Fruit fly (Drosophila melanogaster) whole organism, prepupa: ENCODE results near the gene lds.
A peak's percentile ranks its signal among the peaks of the same experiment; 100 is the strongest.

Experiments used
- Blimp-1 ChIP-seq: fragments of 200-800 bp; sonication (Bioruptor generic); optimal IDR thresholded peaks from 3 replicates; lab custom pipeline; 2017; ENCODE audit warnings: missing biosample characterization, missing genetic modification characterization, mild to moderate bottlenecking, moderate library complexity, missing genetic modification reagents
- CG10669 ChIP-seq: fragments of 200-800 bp; sonication (Bioruptor generic); optimal IDR thresholded peaks from 3 replicates; lab custom pipeline; 2018; ENCODE audit warnings: missing biosample characterization, mild to moderate bottlenecking, missing genetic modification characterization, moderate library complexity
- CG11294 ChIP-seq: fragments of 200-800 bp; sonication (Bioruptor generic); IDR thresholded peaks from 2 replicates; pipeline ENCODE4 v1.3.6; 2022; ENCODE audit warnings: missing biosample characterization, missing genetic modification characterization
- CG11762 ChIP-seq: fragments of 200-800 bp; sonication (Bioruptor generic); optimal IDR thresholded peaks from 3 replicates; lab custom pipeline; 2016; ENCODE audit warnings: missing biosample characterization, missing genetic modification characterization; ENCODE audit not compliant: insufficient read depth
- CG11902 ChIP-seq: fragments of 200-800 bp; sonication (Bioruptor generic); optimal IDR thresholded peaks from 3 replicates; lab custom pipeline; 2016; ENCODE audit warnings: missing biosample characterization, missing genetic modification characterization
- CG15336 ChIP-seq: fragments of 200-800 bp; sonication (Bioruptor generic); IDR thresholded peaks from 2 replicates; pipeline ENCODE4 v1.3.6; 2022; ENCODE audit warnings: missing biosample characterization, missing genetic modification characterization
- CG1621 ChIP-seq: fragments of 200-800 bp; sonication (Bioruptor generic); optimal IDR thresholded peaks from 3 replicates; lab custom pipeline; 2018; ENCODE audit warnings: missing biosample characterization, mild to moderate bottlenecking, missing genetic modification characterization
- CG3032 ChIP-seq: fragments of 200-800 bp; optimal IDR thresholded peaks from 2 replicates; lab custom pipeline; 2019; ENCODE audit warnings: missing biosample characterization, mild to moderate bottlenecking, missing genetic modification characterization, moderate library complexity
- CG31627 ChIP-seq: fragments of 200-800 bp; sonication (Bioruptor generic); optimal IDR thresholded peaks from 3 replicates; lab custom pipeline; 2016; ENCODE audit warnings: missing biosample characterization, missing genetic modification characterization
- CG34406 ChIP-seq: fragments of 200-800 bp; sonication (Bioruptor generic); optimal IDR thresholded peaks from 3 replicates; lab custom pipeline; 2016; ENCODE audit warnings: missing biosample characterization, missing genetic modification characterization
- CG3919 ChIP-seq: fragments of 200-800 bp; sonication (Bioruptor generic); optimal IDR thresholded peaks from 3 replicates; lab custom pipeline; 2016; ENCODE audit warnings: missing biosample characterization, missing genetic modification characterization
- CG4318 ChIP-seq: fragments of 200-800 bp; sonication (Bioruptor generic); optimal IDR thresholded peaks from 3 replicates; lab custom pipeline; 2017; ENCODE audit warnings: missing biosample characterization, mild to moderate bottlenecking, missing genetic modification characterization
- CG6163 ChIP-seq: fragments of 200-800 bp; sonication (Bioruptor generic); IDR thresholded peaks from 3 replicates; pipeline ENCODE4 v1.3.6; 2022; ENCODE audit warnings: missing biosample characterization, missing genetic modification characterization
- CG6276 ChIP-seq: fragments of 200-800 bp; sonication (Bioruptor generic); optimal IDR thresholded peaks from 2 replicates; lab custom pipeline; 2017; ENCODE audit warnings: missing biosample characterization, mild to moderate bottlenecking, missing genetic modification characterization
- CG6792 ChIP-seq: fragments of 200-800 bp; sonication (Bioruptor generic); optimal IDR thresholded peaks from 3 replicates; lab custom pipeline; 2016; ENCODE audit warnings: missing biosample characterization, missing genetic modification characterization
- CG6808 ChIP-seq: fragments of 200-800 bp; sonication (Bioruptor generic); optimal IDR thresholded peaks from 3 replicates; lab custom pipeline; 2017; ENCODE audit warnings: missing biosample characterization, missing genetic modification characterization, mild to moderate bottlenecking, moderate library complexity, missing genetic modification reagents
- CG6854 ChIP-seq: fragments of 200-800 bp; sonication (Bioruptor generic); optimal IDR thresholded peaks from 2 replicates; lab custom pipeline; 2017; ENCODE audit warnings: missing biosample characterization, mild to moderate bottlenecking, missing genetic modification characterization
- CG8119 ChIP-seq: fragments of 200-800 bp; sonication (Bioruptor generic); IDR thresholded peaks from 3 replicates; pipeline ENCODE4 v1.3.6; 2022; ENCODE audit warnings: missing biosample characterization, missing genetic modification characterization
- CG8319 ChIP-seq: fragments of 200-800 bp; sonication (Bioruptor generic); optimal IDR thresholded peaks from 3 replicates; lab custom pipeline; 2016; ENCODE audit warnings: missing biosample characterization, missing genetic modification characterization
- CG8632 ChIP-seq: fragments of 200-800 bp; sonication (Bioruptor generic); optimal IDR thresholded peaks from 3 replicates; lab custom pipeline; 2016; ENCODE audit warnings: missing biosample characterization, missing genetic modification characterization
- CG9139 ChIP-seq: fragments of 200-800 bp; sonication (Bioruptor generic); optimal IDR thresholded peaks from 3 replicates; lab custom pipeline; 2017; ENCODE audit warnings: missing biosample characterization, mild to moderate bottlenecking, missing genetic modification characterization
- Eip75B ChIP-seq: fragments of 200-800 bp; sonication (Bioruptor generic); optimal IDR thresholded peaks from 3 replicates; lab custom pipeline; 2016; ENCODE audit warnings: missing biosample characterization, missing genetic modification characterization
- Eip78C ChIP-seq: fragments of 200-800 bp; sonication (Bioruptor generic); peaks from one replicate; lab custom pipeline; 2016; ENCODE audit warnings: missing biosample characterization, missing genetic modification characterization
- Eip93F ChIP-seq: fragments of 200-800 bp; sonication (Bioruptor generic); optimal IDR thresholded peaks from 2 replicates; lab custom pipeline; 2016; ENCODE audit warnings: missing biosample characterization, mild to moderate bottlenecking, missing genetic modification characterization
- Ets96B ChIP-seq: fragments of 200-800 bp; optimal IDR thresholded peaks from 2 replicates; lab custom pipeline; 2019; ENCODE audit warnings: missing biosample characterization, mild to moderate bottlenecking, missing genetic modification characterization, moderate library complexity
- Hr39 ChIP-seq: fragments of 200-800 bp; sonication (Bioruptor generic); optimal IDR thresholded peaks from 2 replicates; lab custom pipeline; 2016; ENCODE audit warnings: missing biosample characterization, missing genetic modification characterization
- Hr4 ChIP-seq: fragments of 200-800 bp; sonication (Bioruptor generic); optimal IDR thresholded peaks from 3 replicates; lab custom pipeline; 2016; ENCODE audit warnings: missing biosample characterization, missing genetic modification characterization
- Lpt ChIP-seq: fragments of 200-800 bp; sonication (Bioruptor generic); optimal IDR thresholded peaks from 3 replicates; lab custom pipeline; 2016; ENCODE audit warnings: missing biosample characterization, missing genetic modification characterization
- Met ChIP-seq: fragments of 200-800 bp; sonication (Bioruptor generic); optimal IDR thresholded peaks from 3 replicates; lab custom pipeline; 2016; ENCODE audit warnings: missing biosample characterization, missing genetic modification characterization
- OdsH ChIP-seq: fragments of 200-800 bp; sonication (Bioruptor generic); optimal IDR thresholded peaks from 3 replicates; lab custom pipeline; 2016; ENCODE audit warnings: missing biosample characterization, missing genetic modification characterization
- Sox15 ChIP-seq: fragments of 200-800 bp; sonication (Bioruptor generic); optimal IDR thresholded peaks from 3 replicates; lab custom pipeline; 2016; ENCODE audit warnings: missing biosample characterization, missing genetic modification characterization
- cyc ChIP-seq: fragments of 200-800 bp; sonication (Bioruptor generic); optimal IDR thresholded peaks from 3 replicates; lab custom pipeline; 2016; ENCODE audit warnings: missing biosample characterization, missing genetic modification characterization
- dac ChIP-seq: fragments of 200-800 bp; sonication (Bioruptor generic); optimal IDR thresholded peaks from 2 replicates; lab custom pipeline; 2017; ENCODE audit warnings: missing biosample characterization, mild to moderate bottlenecking, missing genetic modification characterization
- dsx ChIP-seq: fragments of 200-800 bp; optimal IDR thresholded peaks from 3 replicates; lab custom pipeline; 2019; ENCODE audit warnings: missing biosample characterization, mild to moderate bottlenecking, missing genetic modification characterization, moderate library complexity; ENCODE audit not compliant: poor library complexity, severe bottlenecking
- eg ChIP-seq: fragments of 200-800 bp; sonication (Bioruptor generic); IDR thresholded peaks from 3 replicates; pipeline ENCODE4 v1.3.6; 2022; ENCODE audit warnings: missing biosample characterization, missing genetic modification characterization
- esn ChIP-seq: fragments of 200-800 bp; sonication (Bioruptor generic); optimal IDR thresholded peaks from 2 replicates; lab custom pipeline; 2016; ENCODE audit warnings: missing biosample characterization, mild to moderate bottlenecking, missing genetic modification characterization, moderate library complexity
- fkh ChIP-seq: fragments of 200-800 bp; sonication (Bioruptor generic); optimal IDR thresholded peaks from 3 replicates; lab custom pipeline; 2017; ENCODE audit warnings: missing biosample characterization, mild to moderate bottlenecking, missing genetic modification characterization, moderate library complexity
- net ChIP-seq: fragments of 200-800 bp; sonication (Bioruptor generic); optimal IDR thresholded peaks from 3 replicates; lab custom pipeline; 2016; ENCODE audit warnings: missing biosample characterization, missing genetic modification characterization
- pdm3 ChIP-seq: fragments of 200-800 bp; sonication (Bioruptor generic); optimal IDR thresholded peaks from 3 replicates; lab custom pipeline; 2016; ENCODE audit warnings: missing biosample characterization, missing genetic modification characterization
- salr ChIP-seq, 2 experiments: fragments of 200-800 bp; sonication (Bioruptor generic); optimal IDR thresholded peaks; 3 replicates each; lab custom pipeline; 2016 to 2018; ENCODE audit warnings: missing biosample characterization in 2 of 2, missing genetic modification characterization in 2 of 2, mild to moderate bottlenecking in 1 of 2
- spab ChIP-seq: fragments of 200-800 bp; sonication (Bioruptor generic); optimal IDR thresholded peaks from 2 replicates; lab custom pipeline; 2017; ENCODE audit warnings: missing biosample characterization, mild to moderate bottlenecking, missing genetic modification characterization, missing genetic modification reagents
- ss ChIP-seq, 2 experiments: fragments of 200-800 bp; sonication (Bioruptor generic); optimal IDR thresholded peaks; 2 replicates in 1 of 2; 3 replicates in 1 of 2; lab custom pipeline; 2017 to 2018; ENCODE audit warnings: mild to moderate bottlenecking in 2 of 2, missing biosample characterization in 2 of 2, missing genetic modification characterization in 2 of 2, moderate library complexity in 1 of 2
- svp ChIP-seq: fragments of 200-800 bp; sonication (Bioruptor generic); peaks from one replicate; lab custom pipeline; 2016; ENCODE audit warnings: missing biosample characterization, missing genetic modification characterization
- vri ChIP-seq: fragments of 200-800 bp; sonication (Bioruptor generic); optimal IDR thresholded peaks from 3 replicates; lab custom pipeline; 2016; ENCODE audit warnings: missing biosample characterization, mild to moderate bottlenecking, missing genetic modification characterization

Gene lds

dm6 chr3R:7886859-7887190 lies 33.4 kb upstream of the lds start, which contains the start of gene ArgRS-m (continued):
- no peak for TF ChIP-seq CG6276 (GFP tag; lab: Kevin White, UChicago)
- peak; percentile 67 for TF ChIP-seq Met (GFP tag; lab: Kevin White, UChicago)
- no peak for TF ChIP-seq Eip93F (GFP tag; lab: Kevin White, UChicago)
- TF ChIP-seq fkh (GFP tag; lab: Kevin White, UChicago): peak; percentile 96
- TF ChIP-seq CG9139 (GFP tag; lab: Kevin White, UChicago): no peak
- TF ChIP-seq CG8319: peak; percentile 41
- TF ChIP-seq CG8632: peak; percentile 22
- TF ChIP-seq CG31627 (GFP tag; lab: Kevin White, UChicago): peak; percentile 72
- peak; percentile 10 for TF ChIP-seq CG4318 (GFP tag; lab: Kevin White, UChicago)
- TF ChIP-seq vri (GFP tag; lab: Kevin White, UChicago): peak; percentile 16
- peak; percentile 33 for TF ChIP-seq CG6808 (GFP tag; lab: Kevin White, UChicago)
- TF ChIP-seq CG10669: peak; percentile 15
- TF ChIP-seq OdsH (GFP tag; lab: Kevin White, UChicago): peak; percentile 70
- TF ChIP-seq svp (GFP tag; lab: Kevin White, UChicago): peak; percentile 83
- TF ChIP-seq CG1621 (tag; lab: Kevin White, UChicago): peak; percentile 19
- no peak for TF ChIP-seq spab (GFP tag; lab: Kevin White, UChicago)
- TF ChIP-seq cyc (GFP tag; lab: Kevin White, UChicago): peak; percentile 50
- peak; percentile 79 for TF ChIP-seq Hr4 (GFP tag; lab: Kevin White, UChicago)
- TF ChIP-seq CG3919 (GFP tag; lab: Kevin White, UChicago): peak; percentile 61
- TF ChIP-seq Blimp-1 (GFP tag; lab: Kevin White, UChicago): no peak
- peak; percentile 15 for TF ChIP-seq CG11902 (GFP tag; lab: Kevin White, UChicago)
- peak; percentile 19 for TF ChIP-seq dac (GFP tag; lab: Kevin White, UChicago)
- peak; percentile 11 for TF ChIP-seq Ets96B (tag; lab: Kevin White, UChicago)
- TF ChIP-seq, all 60 proteins: peak for 45

dm6 chr3R:7891031-7891430 lies 29.2 kb upstream of the lds start, which contains the start of gene wtrw:
Gene wtrw, plus strand, starts transcription at chr3R:7891331.
- TF ChIP-seq Sox15 (GFP tag; lab: Kevin White, UChicago): no peak
- no peak for TF ChIP-seq Blimp-1 (GFP tag; lab: Kevin White, UChicago)
- TF ChIP-seq CG3919 (GFP tag; lab: Kevin White, UChicago): no peak
- no peak for TF ChIP-seq Hr39
- no peak for TF ChIP-seq CG34406 (GFP tag; lab: Kevin White, UChicago)

- TF ChIP-seq CG1621 (tag; lab: Kevin White, UChicago) (peak; percentile 25), CG3032 (tag; lab: Kevin White, UChicago) (peak; percentile 46), pdm3 (GFP tag; lab: Kevin White, UChicago) (peak; percentile 4), CG6808 (GFP tag; lab: Kevin White, UChicago) (peak; percentile 42), CG8632 (no peak), salr (GFP tag; optimal IDR thresholded peaks at IDR 0.05; lab: Kevin White, UChicago) (no peak), CG8119 (peak; percentile 81), net (peak; percentile 52), Lpt (GFP tag; lab: Kevin White, UChicago) (peak; percentile 68), CG6163 (peak; percentile 72), ss (GFP tag; optimal IDR thresholded peaks at IDR 0.05; lab: Kevin White, UChicago) (peak; percentile 4 to 71), Eip75B (GFP tag; lab: Kevin White, UChicago) (peak; percentile 9), esn (GFP tag; lab: Kevin White, UChicago) (peak; percentile 14), CG6854 (peak; percentile 10), eg (GFP tag; lab: Robert Waterston, UW) (peak; percentile 83), CG4318 (GFP tag; lab: Kevin White, UChicago) (peak; percentile 22), CG6792 (GFP tag; lab: Kevin White, UChicago) (no peak), spab (GFP tag; lab: Kevin White, UChicago) (peak; percentile 29), dsx (GFP tag; lab: Kevin White, UChicago) (peak; percentile 47), fkh (GFP tag; lab: Kevin White, UChicago) (peak; percentile 69), CG6276 (GFP tag; lab: Kevin White, UChicago) (peak; percentile 45), CG11294 (GFP tag; lab: Robert Waterston, UW) (peak; percentile 49; the same call in 1 of the 2 replicates), Hr4 (GFP tag; lab: Kevin White, UChicago) (peak; percentile 60), OdsH (GFP tag; lab: Kevin White, UChicago) (peak; percentile 57), CG11762 (GFP tag; lab: Kevin White, UChicago) (peak; percentile 24), Eip78C (GFP tag; lab: Kevin White, UChicago) (peak; percentile 71), CG15336 (GFP tag; lab: Robert Waterston, UW) (peak; percentile 87), CG34406 (GFP tag; lab: Kevin White, UChicago) (no peak)
Measured at dm6 chr3R:7892246-7893000, 27.8 kb upstream of the lds start.
